Worm (Caenorhabditis elegans) whole organism, early embryonic: ENCODE results near the gene C35D10.5.

Experiments
- B0310.2 ChIP-seq: sonication (generic microtip); optimal IDR thresholded peaks from 2 replicates; lab custom pipeline; 2016; ENCODE audit warnings: mild to moderate bottlenecking, missing genetic modification characterization, missing compliant biosample characterization
- F13C5.2 ChIP-seq: sonication (generic microtip); optimal IDR thresholded peaks from 2 replicates; lab custom pipeline; 2017; ENCODE audit warnings: mild to moderate bottlenecking, missing genetic modification characterization, inconsistent platforms, missing compliant biosample characterization
- aly-1 ChIP-seq: sonication (generic microtip); optimal IDR thresholded peaks from 2 replicates; lab custom pipeline; 2016; ENCODE audit warnings: missing genetic modification characterization, missing compliant biosample characterization
- ama-1 ChIP-seq: fragments of 150-350 bp; optimal IDR thresholded peaks from 2 replicates; lab custom pipeline; 2014
- ceh-13 ChIP-seq: fragments of 200-800 bp; sonication (Bioruptor generic); optimal IDR thresholded peaks from 2 replicates; lab custom pipeline; 2018; ENCODE audit warnings: mild to moderate bottlenecking, missing genetic modification characterization, missing compliant biosample characterization
- ceh-36 ChIP-seq: sonication (generic microtip); optimal IDR thresholded peaks from 2 replicates; lab custom pipeline; 2016; ENCODE audit warnings: missing genetic modification characterization, inconsistent platforms, missing compliant biosample characterization
- ets-7 ChIP-seq: sonication (generic microtip); optimal IDR thresholded peaks from 2 replicates; lab custom pipeline; 2016; ENCODE audit warnings: missing genotype, missing genetic modification characterization, missing compliant biosample characterization
- flt-1 ChIP-seq: fragments of 200-800 bp; sonication (Bioruptor generic); IDR thresholded peaks from 2 replicates; pipeline ENCODE4 v1.3.6; 2022; ENCODE audit warnings: missing genetic modification characterization, missing compliant biosample characterization
- hmbx-1 ChIP-seq: sonication (generic microtip); optimal IDR thresholded peaks from 2 replicates; lab custom pipeline; 2016; ENCODE audit warnings: mild to moderate bottlenecking, missing genetic modification characterization, missing compliant biosample characterization
- hmg-4 ChIP-seq: fragments of 200-800 bp; sonication (Bioruptor generic); optimal IDR thresholded peaks from 2 replicates; lab custom pipeline; 2018; ENCODE audit warnings: mild to moderate bottlenecking, missing genetic modification characterization, missing compliant biosample characterization
- hnd-1 ChIP-seq: sonication (generic microtip); optimal IDR thresholded peaks from 2 replicates; lab custom pipeline; 2016; ENCODE audit warnings: missing genetic modification characterization, missing compliant biosample characterization
- pes-1 ChIP-seq: fragments of 200-800 bp; sonication (Bioruptor generic); IDR thresholded peaks from 2 replicates; pipeline ENCODE4 v1.3.6; 2022; ENCODE audit warnings: missing genetic modification reagents, missing genetic modification characterization, missing compliant biosample characterization
- scrt-1 ChIP-seq: fragments of 200-800 bp; sonication (Bioruptor generic); IDR thresholded peaks from 2 replicates; pipeline ENCODE4 v1.3.6; 2022; ENCODE audit warnings: missing genetic modification characterization, missing compliant biosample characterization
- sea-1 ChIP-seq: fragments of 200-800 bp; sonication (Bioruptor generic); conservative IDR thresholded peaks from 2 replicates; pipeline ENCODE4 v1.3.6; 2022; ENCODE audit warnings: missing genetic modification characterization, missing compliant biosample characterization
- tbx-11 ChIP-seq: fragments of 200-800 bp; sonication (Bioruptor generic); IDR thresholded peaks from 2 replicates; pipeline ENCODE4 v1.3.6; 2022; ENCODE audit warnings: missing genetic modification characterization, missing compliant biosample characterization
- tbx-37 ChIP-seq: fragments of 200-800 bp; sonication (Bioruptor generic); conservative IDR thresholded peaks from 2 replicates; pipeline ENCODE4 v1.3.6; 2022; ENCODE audit warnings: missing genetic modification reagents, missing genetic modification characterization, missing compliant biosample characterization
- tra-4 ChIP-seq: sonication (generic microtip); optimal IDR thresholded peaks from 2 replicates; lab custom pipeline; 2017; ENCODE audit warnings: missing genetic modification characterization, missing compliant biosample characterization

Gene C35D10.5

DNA sequence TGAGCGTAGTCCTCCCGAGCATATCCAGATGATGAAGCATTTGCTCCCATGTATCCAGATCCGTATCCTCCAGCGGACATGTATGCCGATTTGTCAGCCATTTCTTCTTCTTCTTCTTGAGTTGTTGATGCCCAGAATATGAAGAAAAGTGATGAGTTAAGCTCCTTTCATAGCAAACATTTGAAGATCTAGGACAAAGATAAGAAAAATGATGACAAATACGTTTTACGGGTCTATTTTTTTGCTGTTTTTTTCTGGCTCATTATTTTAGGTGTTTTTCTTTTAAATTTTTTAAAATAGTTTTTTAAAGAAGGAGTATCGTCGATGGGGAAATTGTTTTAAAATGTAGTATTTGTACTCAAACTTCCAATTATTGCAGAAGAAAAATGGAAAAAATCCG lies 31.9 kb upstream of the C35D10.5 start, which contains the start of gene nspd-9:
Gene nspd-9 (minus strand): TSS at position 101 of the 400 bp plus-strand sequence.
- no peak for TF ChIP-seq pes-1
- TF ChIP-seq ceh-36 (tag; lab: Kevin White, UChicago): no peak
- TF ChIP-seq ets-7 (tag; lab: Kevin White, UChicago): no peak

DNA sequence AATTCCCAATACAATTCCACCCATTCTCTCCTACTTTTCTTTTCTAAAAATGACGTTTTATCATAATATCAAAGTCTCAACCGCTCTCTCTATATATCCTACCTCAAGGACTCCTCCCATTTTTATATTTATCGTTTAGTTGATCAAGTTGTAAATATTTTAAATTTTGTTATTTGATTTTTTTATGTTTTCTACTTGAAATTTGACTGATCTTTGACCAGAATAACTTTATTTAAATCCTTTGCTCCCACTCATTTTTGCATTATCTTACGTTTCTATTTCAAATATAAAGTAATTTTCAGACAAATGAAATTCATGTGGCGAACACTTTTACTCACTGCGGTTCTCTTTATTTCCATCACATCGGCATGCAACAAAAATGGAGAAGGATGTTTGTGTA lies 24.7 kb upstream of the C35D10.5 start, which contains the start of the genes acbp-7 and F26A1.19:
Gene acbp-7 (plus strand): TSS at position 301 of the 400 bp plus-strand sequence.
Gene F26A1.19 (plus strand): TSS at position 303 of the 400 bp plus-strand sequence.
- no peak for TF ChIP-seq tbx-37 (GFP tag; lab: Robert Waterston, UW)
- TF ChIP-seq B0310.2 (tag; lab: Kevin White, UChicago): no peak
- TF ChIP-seq F13C5.2 (tag; lab: Kevin White, UChicago): no peak
- no peak for TF ChIP-seq aly-1

DNA sequence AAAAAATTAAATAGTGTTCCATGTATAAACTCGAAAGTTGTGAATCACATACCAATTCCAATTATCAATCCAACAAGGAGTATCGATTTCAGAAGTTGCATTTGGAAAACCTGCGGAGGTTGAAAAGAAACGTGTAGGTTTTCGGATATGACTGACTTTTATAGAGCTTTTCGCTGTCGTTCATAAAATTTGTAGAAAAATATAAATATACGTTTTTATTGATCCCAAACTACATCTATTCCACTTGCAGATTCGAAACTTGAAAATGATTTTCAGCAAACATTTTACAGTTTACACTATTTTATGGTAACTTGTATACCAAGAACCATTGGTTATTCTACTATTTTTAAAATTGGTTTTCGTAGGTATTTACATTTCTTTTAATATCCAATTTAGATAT lies 20.0 kb upstream of the C35D10.5 start, which contains the start of gene clec-156:
Gene clec-156 (minus strand): TSS at position 101 of the 400 bp plus-strand sequence.
- no peak for TF ChIP-seq scrt-1 (GFP tag; lab: Robert Waterston, UW)
- no peak for TF ChIP-seq pes-1
- TF ChIP-seq sea-1 (GFP tag; lab: Robert Waterston, UW): no peak
- TF ChIP-seq hmg-4 (GFP tag; lab: Kevin White, UChicago): no peak
- TF ChIP-seq tra-4: no peak
- TF ChIP-seq ceh-36 (tag; lab: Kevin White, UChicago): no peak
- no peak for TF ChIP-seq aly-1

DNA sequence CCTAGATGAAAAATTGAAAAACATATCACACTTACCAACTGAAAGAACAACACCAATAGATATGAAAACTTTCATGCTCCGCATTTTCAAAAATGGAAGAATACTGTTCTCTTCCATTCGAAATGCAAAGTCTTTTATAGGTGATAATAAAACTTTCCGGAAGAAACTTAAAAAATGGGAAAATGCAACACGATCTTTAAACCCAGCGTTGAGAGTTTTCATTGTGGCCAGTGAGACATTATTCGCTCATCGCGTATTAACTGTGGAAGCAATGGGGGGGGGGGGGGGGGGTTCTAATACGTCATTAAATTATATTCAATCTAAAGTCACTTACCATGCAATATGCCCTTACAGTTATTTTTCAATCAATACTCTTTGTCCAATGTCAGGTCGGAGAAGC lies 17.8 kb upstream of the C35D10.5 start, which contains the start of the genes clec-157 and fkh-5:
Gene clec-157 (minus strand): TSS at position 101 of the 400 bp plus-strand sequence.
Gene fkh-5 (plus strand): TSS at position 336 of the 400 bp plus-strand sequence.
- TF ChIP-seq hmg-4 (GFP tag; lab: Kevin White, UChicago): no peak
- no peak for TF ChIP-seq sea-1 (GFP tag; lab: Robert Waterston, UW)
- no peak for TF ChIP-seq hmbx-1 (tag; lab: Kevin White, UChicago)
- no peak for TF ChIP-seq pes-1
- no peak for TF ChIP-seq tbx-11 (GFP tag; lab: Robert Waterston, UW)
- TF ChIP-seq B0310.2 (tag; lab: Kevin White, UChicago): no peak
- no peak for TF ChIP-seq ama-1 (lab: Kevin White, UChicago)
- TF ChIP-seq F13C5.2 (tag; lab: Kevin White, UChicago): no peak
- TF ChIP-seq aly-1: no peak
- TF ChIP-seq tbx-37 (GFP tag; lab: Robert Waterston, UW): no peak
- TF ChIP-seq tra-4: no peak
- no peak for TF ChIP-seq ets-7 (tag; lab: Kevin White, UChicago)
- no peak for TF ChIP-seq ceh-36 (tag; lab: Kevin White, UChicago)

DNA sequence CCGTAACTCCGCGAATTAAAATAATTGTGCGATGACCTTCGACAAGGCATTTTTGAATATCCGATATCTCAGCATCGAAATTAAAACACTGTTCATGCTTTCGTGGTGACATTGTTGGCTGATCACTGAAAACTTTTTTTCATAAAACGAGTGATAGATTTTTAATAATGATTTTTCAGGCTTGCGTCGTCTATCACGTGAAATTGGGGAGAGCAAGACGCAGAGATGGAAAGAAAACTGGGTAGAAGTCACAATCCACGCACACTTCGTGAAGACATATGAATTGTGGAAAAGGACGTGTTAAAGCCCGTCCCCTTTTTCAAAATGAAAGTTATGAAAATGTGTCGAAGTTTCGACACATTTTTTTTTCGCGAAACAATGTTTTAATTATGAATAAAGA lies 12.4 kb upstream of the C35D10.5 start, which contains the start of gene nonu-1:
Gene nonu-1 (minus strand): TSS at position 169 of the 400 bp plus-strand sequence.
- TF ChIP-seq ceh-36 (tag; lab: Kevin White, UChicago): no peak
- no peak for TF ChIP-seq F13C5.2 (tag; lab: Kevin White, UChicago)

DNA sequence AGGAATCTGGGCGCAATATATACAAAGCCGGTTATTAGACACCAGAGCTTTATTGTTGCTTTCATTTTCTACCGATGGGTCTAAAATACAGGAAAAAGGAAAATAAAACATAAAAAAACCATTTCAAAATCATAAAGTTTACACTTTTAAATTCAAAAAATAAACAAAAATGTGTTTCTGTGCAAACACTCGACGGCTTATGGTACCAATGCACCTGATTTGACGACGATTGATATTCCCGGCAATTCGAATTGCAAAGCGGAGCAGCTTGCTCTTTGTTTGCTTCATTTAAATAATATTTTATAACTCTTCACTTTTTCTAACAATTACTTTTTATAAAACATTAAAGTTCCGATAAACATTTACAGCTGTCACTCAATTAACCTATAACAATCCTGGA lies 12.0 kb upstream of the C35D10.5 start, which contains the start of gene F26A1.1:
Gene F26A1.1 (plus strand): TSS at position 369 of the 400 bp plus-strand sequence.
- TF ChIP-seq hmg-4 (GFP tag; lab: Kevin White, UChicago): no peak
- no peak for TF ChIP-seq hnd-1 (tag; lab: Kevin White, UChicago)
- TF ChIP-seq tbx-37 (GFP tag; lab: Robert Waterston, UW): no peak
- TF ChIP-seq ceh-36 (tag; lab: Kevin White, UChicago): no peak
- no peak for TF ChIP-seq flt-1 (GFP tag; lab: Robert Waterston, UW)
- no peak for TF ChIP-seq pes-1
- no peak for TF ChIP-seq B0310.2 (tag; lab: Kevin White, UChicago)
- TF ChIP-seq scrt-1 (GFP tag; lab: Robert Waterston, UW): no peak
- no peak for TF ChIP-seq F13C5.2 (tag; lab: Kevin White, UChicago)
- TF ChIP-seq ceh-13 (GFP tag; lab: Kevin White, UChicago): no peak
- no peak for TF ChIP-seq hmbx-1 (tag; lab: Kevin White, UChicago)
- TF ChIP-seq tra-4: no peak
- no peak for TF ChIP-seq aly-1
- TF ChIP-seq tbx-11 (GFP tag; lab: Robert Waterston, UW): no peak
- no peak for TF ChIP-seq ets-7 (tag; lab: Kevin White, UChicago)
- TF ChIP-seq ama-1 (lab: Kevin White, UChicago): no peak

DNA sequence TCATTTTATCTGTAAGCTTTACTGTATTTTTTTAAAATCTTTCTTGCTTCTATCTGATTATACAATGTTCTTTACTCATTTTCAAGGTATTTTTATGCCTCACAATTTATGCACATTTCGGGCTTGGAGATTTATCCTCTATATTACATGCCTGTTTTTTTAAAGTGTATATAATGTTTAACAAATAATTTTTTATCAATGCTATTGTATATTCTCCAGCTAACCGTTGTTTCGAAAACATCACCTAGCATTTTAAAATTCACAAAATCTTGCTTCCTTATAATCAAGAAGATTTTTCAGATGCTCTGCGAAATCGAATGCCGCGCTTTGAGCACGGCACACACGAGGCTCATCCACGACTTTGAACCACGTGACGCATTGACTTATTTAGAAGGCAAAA lies 10.1 kb upstream of the C35D10.5 start, which contains the start of gene ced-4:
Gene ced-4 (plus strand): TSS at position 301 of the 400 bp plus-strand sequence.
- no peak for TF ChIP-seq aly-1
- TF ChIP-seq F13C5.2 (tag; lab: Kevin White, UChicago): no peak
- no peak for TF ChIP-seq hmbx-1 (tag; lab: Kevin White, UChicago)
- TF ChIP-seq scrt-1 (GFP tag; lab: Robert Waterston, UW): no peak
- TF ChIP-seq tra-4: no peak
- no peak for TF ChIP-seq tbx-11 (GFP tag; lab: Robert Waterston, UW)

DNA sequence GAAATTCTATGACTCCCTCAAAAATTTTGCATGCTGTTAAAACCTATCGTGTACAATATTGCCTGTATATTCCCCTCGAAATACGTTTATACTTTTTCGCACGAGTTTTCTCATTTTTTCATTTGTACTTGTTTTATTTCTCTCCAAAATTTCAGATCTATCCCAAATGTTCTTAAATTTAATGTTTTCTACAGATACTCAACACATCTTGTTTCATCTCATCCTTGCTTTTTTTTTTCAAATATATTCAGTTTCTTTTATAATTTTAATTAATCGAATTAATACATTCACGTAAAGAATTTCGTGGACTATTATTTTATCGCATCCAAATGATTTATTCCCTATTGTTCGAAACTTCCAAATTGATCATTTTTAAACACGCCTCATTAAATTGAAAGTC lies 7.2 kb upstream of the C35D10.5 start, which contains the start of gene C35D10.8:
Gene C35D10.8 (plus strand): TSS at position 301 of the 400 bp plus-strand sequence.
- TF ChIP-seq ama-1 (lab: Kevin White, UChicago) (no peak), sea-1 (GFP tag; lab: Robert Waterston, UW) (no peak), aly-1 (no peak), tra-4 (no peak), F13C5.2 (tag; lab: Kevin White, UChicago) (no peak), hmg-4 (GFP tag; lab: Kevin White, UChicago) (no peak), flt-1 (GFP tag; lab: Robert Waterston, UW) (no peak), hmbx-1 (tag; lab: Kevin White, UChicago) (no peak), tbx-37 (GFP tag; lab: Robert Waterston, UW) (no peak), ceh-13 (GFP tag; lab: Kevin White, UChicago) (no peak), B0310.2 (tag; lab: Kevin White, UChicago) (no peak), scrt-1 (GFP tag; lab: Robert Waterston, UW) (no peak), pes-1 (no peak), ceh-36 (tag; lab: Kevin White, UChicago) (no peak)
